Fruit fly (Drosophila melanogaster): ENCODE data around the gene CG17562.

Gene CG17562

DNA sequence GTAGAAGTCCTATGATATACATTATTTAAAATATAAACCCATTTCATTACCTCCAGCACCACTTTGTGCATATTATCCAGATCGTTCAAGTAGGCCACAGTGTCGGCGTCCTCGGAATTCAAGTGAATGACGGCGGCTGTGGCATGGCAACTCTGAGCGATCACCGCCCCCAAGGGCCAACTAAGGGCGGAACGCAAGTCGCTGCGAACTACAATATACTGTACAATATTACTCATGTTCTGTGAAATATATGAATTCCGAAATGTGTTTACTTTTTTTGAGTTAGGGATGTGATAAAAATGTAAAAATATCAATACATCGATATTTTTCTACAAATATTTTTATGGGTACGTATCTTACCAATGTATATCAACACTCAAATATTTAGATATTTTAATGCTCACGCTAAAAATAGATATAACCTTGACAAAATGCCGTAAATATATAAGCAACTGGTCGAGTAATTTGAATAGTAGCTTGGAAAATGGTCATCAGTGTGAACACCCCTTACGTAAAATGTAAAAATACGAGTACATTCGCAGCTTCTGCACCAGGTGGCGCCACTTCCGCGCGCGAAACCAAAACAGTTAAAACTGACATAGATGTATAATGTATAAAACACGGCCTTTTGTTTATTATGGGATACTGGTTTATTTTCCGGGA lies 41.5 kb upstream of the CG17562 start, which contains the start of gene CG14903:
Gene CG14903, minus strand, starts transcription at position 270 of the 663 bp plus-strand sequence.
- TF ChIP-seq cyc (GFP tag; optimal IDR thresholded peaks at IDR 0.05) (peak; percentile 42), esn (GFP tag; optimal IDR thresholded peaks at IDR 0.05) (no peak), fkh (GFP tag; optimal IDR thresholded peaks at IDR 0.05) (peak; percentile 81), CG4318 (GFP tag; optimal IDR thresholded peaks at IDR 0.05) (no peak), Eip78C (GFP tag) (peak; percentile 54), Smox (GFP tag; optimal IDR thresholded peaks at IDR 0.05) (peak; percentile 8), Sox102F (GFP tag; optimal IDR thresholded peaks at IDR 0.05) (no peak), CG10631 (GFP tag; optimal IDR thresholded peaks at IDR 0.05) (peak; percentile 2), Ets21C (GFP tag; optimal IDR thresholded peaks at IDR 0.05) (peak; percentile 12), Hr39 (GFP tag; optimal IDR thresholded peaks at IDR 0.05) (peak; percentile 35), lz (GFP tag; optimal IDR thresholded peaks at IDR 0.05) (peak; percentile 12), CG31627 (GFP tag; optimal IDR thresholded peaks at IDR 0.05) (peak; percentile 50), pdm3 (GFP tag; optimal IDR thresholded peaks at IDR 0.05) (peak; percentile 13), svp (GFP tag) (peak; percentile 71), CG11902 (GFP tag; optimal IDR thresholded peaks at IDR 0.05) (peak; percentile 25), CG6276 (GFP tag; optimal IDR thresholded peaks at IDR 0.05) (no peak)

DNA sequence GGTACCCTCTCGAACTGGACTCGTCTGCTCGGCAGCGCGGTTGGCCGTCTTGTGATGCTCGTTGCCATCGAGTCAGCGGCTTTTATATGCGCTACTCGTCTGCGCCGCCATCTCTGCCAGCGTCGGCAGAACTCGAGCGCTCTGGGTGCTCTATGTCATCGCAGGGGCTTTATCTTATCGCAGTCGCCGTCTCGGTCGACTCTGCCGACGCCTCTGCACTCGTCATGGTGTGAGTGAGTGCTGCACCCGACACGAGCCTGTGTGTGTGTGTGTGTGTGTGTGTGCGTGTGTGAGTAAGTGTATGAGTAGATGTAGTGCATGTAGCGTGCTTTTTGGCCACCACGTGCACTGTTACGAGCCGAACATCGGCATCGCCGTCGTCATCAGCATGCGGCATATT lies 31.5 kb upstream of the CG17562 start, which contains the start of gene Scp2:
Gene Scp2, minus strand, starts transcription at position 59 of the 400 bp plus-strand sequence.
- TF ChIP-seq fkh (GFP tag; optimal IDR thresholded peaks at IDR 0.05) (no peak), dsx (GFP tag; optimal IDR thresholded peaks at IDR 0.05; ENCODE audit: poor library complexity, severe bottlenecking) (no peak), fd59A (GFP tag; optimal IDR thresholded peaks at IDR 0.05) (no peak), CG4318 (GFP tag; optimal IDR thresholded peaks at IDR 0.05) (no peak), svp (GFP tag) (peak; percentile 19)

dm6 chr3R:16591407-16591806 lies 23.7 kb upstream of the CG17562 start:
- TF ChIP-seq cyc (GFP tag; optimal IDR thresholded peaks at IDR 0.05) (no peak), CG11902 (GFP tag; optimal IDR thresholded peaks at IDR 0.05) (no peak), CG3032 (tag; optimal IDR thresholded peaks at IDR 0.05) (no peak), CG3919 (GFP tag; optimal IDR thresholded peaks at IDR 0.05) (peak; percentile 13), CG4318 (GFP tag; optimal IDR thresholded peaks at IDR 0.05) (no peak)

- no peak for TF ChIP-seq CG10669 (GFP tag; optimal IDR thresholded peaks at IDR 0.05)
- TF ChIP-seq CG8119 (GFP tag; IDR thresholded peaks at IDR 0.05): peak; percentile 43; the same call in 1 of the 3 replicates
- TF ChIP-seq Eip78C (GFP tag): peak; percentile 42
- 0 out of 3 replicates have a peak, but pooled peaks have one; percentile 9 for TF ChIP-seq eg (GFP tag; IDR thresholded peaks at IDR 0.05)
These were observed 20.9 kb upstream of the CG17562 start, which contains the start of gene CG14892 for dm6 chr3R:16594056-16594858. Gene CG14892 (plus strand): TSS chr3R:16594414.

DNA sequence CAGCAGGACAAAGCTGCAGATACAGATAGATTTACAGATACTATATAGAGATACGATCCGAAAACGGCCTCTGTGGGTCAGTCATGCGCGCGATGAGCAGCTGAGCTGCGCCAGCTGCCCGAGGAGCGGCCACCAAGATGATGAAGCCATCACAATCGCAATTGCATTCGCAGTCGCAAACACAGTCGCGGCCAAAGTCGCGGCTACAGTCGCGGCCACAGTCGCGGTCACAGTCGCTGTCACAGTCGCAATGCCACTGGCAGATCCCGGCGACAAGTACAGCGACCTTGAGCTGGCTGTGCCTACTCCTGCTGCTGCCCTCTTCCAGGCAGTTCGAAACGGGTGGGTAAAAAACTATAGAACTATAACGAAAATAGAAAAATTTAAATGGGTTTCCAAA lies 20.1 kb upstream of the CG17562 start:
- no peak for TF ChIP-seq spab (GFP tag; optimal IDR thresholded peaks at IDR 0.05)
- no peak for TF ChIP-seq fd59A (GFP tag; optimal IDR thresholded peaks at IDR 0.05)
- TF ChIP-seq Eip75B (GFP tag; optimal IDR thresholded peaks at IDR 0.05): no peak
- TF ChIP-seq Eip78C (GFP tag): peak; percentile 32
- no peak for TF ChIP-seq net (GFP tag; optimal IDR thresholded peaks at IDR 0.05)

- TF ChIP-seq vri (GFP tag; optimal IDR thresholded peaks at IDR 0.05) (no peak), ss (GFP tag; optimal IDR thresholded peaks at IDR 0.05) (peak in 1 of 2 experiments; percentile 32)
These were observed 15.5 kb upstream of the CG17562 start for dm6 chr3R:16599647-16600046.

Measured in whole organism, prepupa.